Fruit fly (Drosophila melanogaster): ENCODE measurements around the gene Gbeta13F.

The Gbeta13F gene

DNA sequence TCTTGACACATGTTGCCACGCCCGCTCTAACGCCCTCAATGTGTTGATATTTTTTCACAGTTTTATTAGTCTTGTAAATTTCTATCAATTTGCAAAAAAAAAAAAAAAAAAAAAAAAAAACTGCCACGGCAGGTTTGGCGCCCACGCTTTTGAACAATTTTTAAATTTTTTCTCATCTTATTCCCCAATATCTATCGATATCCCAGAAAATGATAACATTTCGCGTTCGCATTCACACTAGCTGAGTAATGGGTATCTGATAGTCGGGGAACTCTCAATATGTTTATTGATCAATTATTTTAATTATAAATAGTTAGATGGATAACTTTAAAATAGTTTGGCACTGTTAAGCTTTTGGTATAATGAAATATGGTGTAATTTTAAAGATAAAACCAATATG, 18.6 kb upstream of the Gbeta13F start:
- TF ChIP-seq BEAF-32 (GFP tag; optimal IDR thresholded peaks at IDR 0.05) (peak; percentile 45), CG2199 (GFP tag; IDR thresholded peaks at IDR 0.05) (no peak), zfh1 (GFP tag; IDR thresholded peaks at IDR 0.05) (no peak), tll (GFP tag; optimal IDR thresholded peaks at IDR 0.05) (no peak), luna (GFP tag; optimal IDR thresholded peaks at IDR 0.05) (no peak), zen2 (GFP tag; IDR thresholded peaks at IDR 0.05; ENCODE audit: partially characterized antibody) (peak; percentile 90; the same call in 2 of the 3 replicates), chn (GFP tag; optimal IDR thresholded peaks at IDR 0.05) (no peak), bowl (GFP tag; IDR thresholded peaks at IDR 0.05) (no peak), ato (GFP tag; IDR thresholded peaks at IDR 0.05; ENCODE audit: partially characterized antibody) (peak; percentile 95), CG11093 (GFP tag; IDR thresholded peaks at IDR 0.05) (no peak), so (GFP tag; IDR thresholded peaks at IDR 0.05) (no peak), CG34224 (GFP tag; IDR thresholded peaks at IDR 0.05; ENCODE audit: partially characterized antibody) (peak; percentile 60; the same call in 2 of the 3 replicates), Hr78 (GFP tag; optimal IDR thresholded peaks at IDR 0.05) (no peak), CG6272 (GFP tag; IDR thresholded peaks at IDR 0.05) (no peak), tgo (GFP tag; IDR thresholded peaks at IDR 0.05) (no peak), CG33557 (GFP tag; optimal IDR thresholded peaks at IDR 0.05) (no peak), Gsc (GFP tag; IDR thresholded peaks at IDR 0.05) (no peak), Doc3 (GFP tag; IDR thresholded peaks at IDR 0.05; ENCODE audit: partially characterized antibody) (peak; percentile 70; the same call in 2 of the 3 replicates), CG13624 (GFP tag; optimal IDR thresholded peaks at IDR 0.05) (no peak), HLH4C (GFP tag; IDR thresholded peaks at IDR 0.05; ENCODE audit: partially characterized antibody) (peak; percentile 100), Dll (GFP tag; IDR thresholded peaks at IDR 0.05; ENCODE audit: partially characterized antibody) (peak; percentile 65; the same call in 3 of the 4 replicates), sr (GFP tag; IDR thresholded peaks at IDR 0.05) (no peak), Side (GFP tag; optimal IDR thresholded peaks at IDR 0.05) (no peak), BtbVII (GFP tag; optimal IDR thresholded peaks at IDR 0.05) (no peak), GATAe (GFP tag; conservative IDR thresholded peaks at IDR 0.05) (no peak), tap (tag; optimal IDR thresholded peaks at IDR 0.05) (no peak), Usf (GFP tag; optimal IDR thresholded peaks at IDR 0.05) (no peak), Dp (GFP tag; optimal IDR thresholded peaks at IDR 0.05) (peak; percentile 55), ci (GFP tag; IDR thresholded peaks at IDR 0.05) (no peak), dysf (GFP tag; IDR thresholded peaks at IDR 0.05) (no peak), Hr3 (GFP tag; optimal IDR thresholded peaks at IDR 0.05) (no peak), Mes4 (GFP tag; optimal IDR thresholded peaks at IDR 0.05) (no peak), Optix (GFP tag; IDR thresholded peaks at IDR 0.05) (no peak), E2f1 (GFP tag; IDR thresholded peaks at IDR 0.05) (no peak), CG4617 (GFP tag; optimal IDR thresholded peaks at IDR 0.05; ENCODE audit: borderline replicate concordance) (no peak), fd96Cb (tag; optimal IDR thresholded peaks at IDR 0.05) (no peak), Rx (GFP tag; IDR thresholded peaks at IDR 0.05) (no peak), CG2875 (GFP tag; optimal IDR thresholded peaks at IDR 0.05) (no peak), CG17359 (tag; optimal IDR thresholded peaks at IDR 0.05) (no peak), nerfin-1 (tag; optimal IDR thresholded peaks at IDR 0.05) (no peak), zfh2 (GFP tag; optimal IDR thresholded peaks at IDR 0.05) (no peak), aop (GFP tag; IDR thresholded peaks at IDR 0.05) (no peak), CG10979 (tag; optimal IDR thresholded peaks at IDR 0.05) (no peak), Drgx (GFP tag; IDR thresholded peaks at IDR 0.05) (no peak), CG1832 (GFP tag; optimal IDR thresholded peaks at IDR 0.05) (no peak), br (optimal IDR thresholded peaks at IDR 0.05) (no peak), inv (GFP tag; IDR thresholded peaks at IDR 0.05; ENCODE audit: partially characterized antibody) (peak; percentile 82), CG17361 (GFP tag; IDR thresholded peaks at IDR 0.05) (no peak), CG15514 (GFP tag; optimal IDR thresholded peaks at IDR 0.05) (no peak), CG17568 (GFP tag; optimal IDR thresholded peaks at IDR 0.05) (no peak), nom (GFP tag; optimal IDR thresholded peaks at IDR 0.05) (no peak)

All from whole organism, embryonic.